Worm (Caenorhabditis elegans): ENCODE results near the gene F58G6.3.

The F58G6.3 gene

DNA sequence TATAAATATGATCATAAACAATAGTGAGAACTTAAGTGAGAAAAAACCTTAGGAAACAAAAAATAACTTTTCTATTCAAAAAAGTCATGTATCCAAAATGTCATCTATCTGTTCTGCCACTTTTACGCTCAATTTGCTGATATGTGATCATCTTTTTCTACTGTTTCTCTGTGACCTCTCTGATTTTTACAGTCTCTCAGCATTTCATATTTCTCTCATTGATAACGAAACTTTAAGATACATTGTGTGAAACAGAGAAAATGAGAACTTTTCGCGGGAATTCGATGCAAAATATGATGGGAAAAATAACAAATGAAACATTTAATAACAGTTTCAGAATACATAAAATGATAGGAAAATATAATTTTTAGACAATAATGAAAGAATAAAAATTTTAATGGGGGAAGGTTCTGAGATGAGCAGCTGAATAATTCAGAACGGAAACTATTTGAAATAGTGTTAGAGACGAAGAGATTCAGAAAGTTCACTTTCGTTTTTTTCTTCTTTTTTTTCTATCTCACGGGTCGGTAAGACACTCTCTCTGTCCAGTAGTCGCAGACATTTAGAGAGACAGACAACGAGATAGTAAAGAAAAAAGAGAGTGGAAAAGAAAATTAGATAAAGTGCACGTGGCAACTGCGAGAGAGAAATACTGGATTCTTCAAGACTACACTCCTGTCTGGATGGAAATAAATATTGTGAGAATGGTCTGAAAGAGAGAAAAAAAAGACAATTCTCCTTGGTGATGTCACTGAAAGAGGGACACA lies 24.1 kb downstream of the F58G6.3 start:
- TF ChIP-seq sox-4 (tag; optimal IDR thresholded peaks at IDR 0.05): peak; percentile 30
- TF ChIP-seq blmp-1 (tag; optimal IDR thresholded peaks at IDR 0.05): peak; percentile 94
- TF ChIP-seq nhr-47 (tag; optimal IDR thresholded peaks at IDR 0.05): peak; percentile 77
- peak; percentile 68 for TF ChIP-seq tbx-2 (tag; optimal IDR thresholded peaks at IDR 0.05)
- peak; percentile 74 to 84 for TF ChIP-seq lsy-2 (tag; optimal IDR thresholded peaks at IDR 0.05)
- no peak for TF ChIP-seq nhr-84 (tag; optimal IDR thresholded peaks at IDR 0.05)
- TF ChIP-seq tlp-1 (tag; optimal IDR thresholded peaks at IDR 0.05): no peak
- TF ChIP-seq C16A3.4 (tag; optimal IDR thresholded peaks at IDR 0.05): peak; percentile 17
- no peak for TF ChIP-seq mab-9 (GFP tag; IDR thresholded peaks at IDR 0.05)
- TF ChIP-seq zip-4 (GFP tag; optimal IDR thresholded peaks at IDR 0.05): no peak
- no peak for TF ChIP-seq ceh-88 (GFP tag; IDR thresholded peaks at IDR 0.05)
- TF ChIP-seq unc-30 (tag; optimal IDR thresholded peaks at IDR 0.05): no peak
- TF ChIP-seq lin-14 (GFP tag; optimal IDR thresholded peaks at IDR 0.05): peak; percentile 95
- peak; percentile 55 for TF ChIP-seq fkh-10 (GFP tag; optimal IDR thresholded peaks at IDR 0.05)
- peak; percentile 91 for TF ChIP-seq nhr-71 (tag; optimal IDR thresholded peaks at IDR 0.05)
- no peak for TF ChIP-seq sup-37 (GFP tag; optimal IDR thresholded peaks at IDR 0.05)
- TF ChIP-seq ets-5 (GFP tag; IDR thresholded peaks at IDR 0.05): no peak
- peak; percentile 96 for TF ChIP-seq nhr-20 (tag; optimal IDR thresholded peaks at IDR 0.05)
- TF ChIP-seq grh-1 (GFP tag; IDR thresholded peaks at IDR 0.05): 0 out of 2 replicates have a peak, but pooled peaks have one; percentile 31
- no peak for TF ChIP-seq F16B12.6 (tag; optimal IDR thresholded peaks at IDR 0.05)
- no peak for TF ChIP-seq C04F5.9 (tag; optimal IDR thresholded peaks at IDR 0.05)
- TF ChIP-seq dpl-1 (GFP tag; optimal IDR thresholded peaks at IDR 0.05): peak; percentile 33 to 58 (median 50)
- peak; percentile 94 to 95 for TF ChIP-seq mdl-1 (tag; optimal IDR thresholded peaks at IDR 0.05)
- TF ChIP-seq nhr-28 (tag; optimal IDR thresholded peaks at IDR 0.05): no peak
- TF ChIP-seq isw-1 (GFP tag; IDR thresholded peaks at IDR 0.05): peak; percentile 32; the same call in 1 of the 2 replicates
- no peak for TF ChIP-seq alr-1 (tag; optimal IDR thresholded peaks at IDR 0.05; ENCODE audit: borderline replicate concordance)
- TF ChIP-seq unc-130 (tag; optimal IDR thresholded peaks at IDR 0.05): no peak
- TF ChIP-seq pax-3 (tag; optimal IDR thresholded peaks at IDR 0.05): no peak
- TF ChIP-seq unc-62 (GFP tag; optimal IDR thresholded peaks at IDR 0.05): no peak
- no peak for TF ChIP-seq unc-98 (GFP tag; IDR thresholded peaks at IDR 0.05)
- TF ChIP-seq fkh-4 (tag; optimal IDR thresholded peaks at IDR 0.05; ENCODE audit: borderline replicate concordance): no peak
- TF ChIP-seq dsc-1 (tag; optimal IDR thresholded peaks at IDR 0.05): peak; percentile 60
- no peak for TF ChIP-seq ama-1 (optimal IDR thresholded peaks at IDR 0.05)
- peak; percentile 19 for TF ChIP-seq fkh-8 (tag; optimal IDR thresholded peaks at IDR 0.05)
- TF ChIP-seq ceh-8 (GFP tag; optimal IDR thresholded peaks at IDR 0.05): no peak
- peak; percentile 23 for TF ChIP-seq elt-2 (tag; optimal IDR thresholded peaks at IDR 0.05)
- no peak for TF ChIP-seq ceh-63 (GFP tag; optimal IDR thresholded peaks at IDR 0.05)
- TF ChIP-seq snpc-4 (tag; optimal IDR thresholded peaks at IDR 0.05): peak; percentile 3
- TF ChIP-seq nhr-77 (tag; optimal IDR thresholded peaks at IDR 0.05): peak; percentile 49
- TF ChIP-seq elt-3 (tag; optimal IDR thresholded peaks at IDR 0.05): peak in 5 of 6 experiments; percentile 22 to 57 (median 40)
- TF ChIP-seq efl-1 (optimal IDR thresholded peaks at IDR 0.05): peak; percentile 59 to 63
- peak; percentile 37 to 78 for TF ChIP-seq efl-1 (GFP tag; optimal IDR thresholded peaks at IDR 0.05 in 1 of 2)
- peak; percentile 65 for TF ChIP-seq nhr-11 (tag; optimal IDR thresholded peaks at IDR 0.05)
- TF ChIP-seq nhr-19 (GFP tag; conservative IDR thresholded peaks at IDR 0.05): peak; percentile 55
- TF ChIP-seq unc-86 (tag; optimal IDR thresholded peaks at IDR 0.05): peak; percentile 65
- TF ChIP-seq efl-3 (GFP tag; optimal IDR thresholded peaks at IDR 0.05): no peak
- TF ChIP-seq egl-27 (tag; optimal IDR thresholded peaks at IDR 0.05): peak; percentile 1 to 23
- no peak for TF ChIP-seq nhr-76 (tag; optimal IDR thresholded peaks at IDR 0.05)
- TF ChIP-seq vab-15 (tag; optimal IDR thresholded peaks at IDR 0.05): no peak
- TF ChIP-seq egl-13 (tag; optimal IDR thresholded peaks at IDR 0.05): peak; percentile 43
- no peak for TF ChIP-seq C34B4.2 (tag; optimal IDR thresholded peaks at IDR 0.05)
- TF ChIP-seq ceh-90 (tag; optimal IDR thresholded peaks at IDR 0.05): no peak

All from whole organism, L1 larva.